Worm (Caenorhabditis elegans) whole organism, young adult: ENCODE results near the gene Y10G11A.1.

Experiments
- B0019.2 ChIP-seq: fragments of 200-800 bp; sonication (Bioruptor generic); conservative IDR thresholded peaks from 2 replicates; pipeline ENCODE4 v1.3.6; 2022; ENCODE audit warnings: missing genetic modification reagents, missing genetic modification characterization, missing compliant biosample characterization
- B0035.1 ChIP-seq: sonication (generic microtip); optimal IDR thresholded peaks from 2 replicates; lab custom pipeline; 2016; ENCODE audit warnings: missing genetic modification characterization, mild to moderate bottlenecking, missing compliant biosample characterization, missing genotype, missing genetic modification reagents
- D2030.7 ChIP-seq: fragments of 200-800 bp; sonication (Bioruptor generic); IDR thresholded peaks from 2 replicates; pipeline ENCODE4 v1.3.6; 2022; ENCODE audit warnings: missing genetic modification reagents, missing genetic modification characterization, missing compliant biosample characterization
- F22D6.2 ChIP-seq: sonication (generic microtip); optimal IDR thresholded peaks from 2 replicates; lab custom pipeline; 2016; ENCODE audit warnings: mild to moderate bottlenecking, missing genetic modification characterization, missing compliant biosample characterization
- F49E8.2 ChIP-seq: sonication (generic microtip); optimal IDR thresholded peaks from 3 replicates; lab custom pipeline; 2017; ENCODE audit warnings: missing genetic modification characterization, mild to moderate bottlenecking, missing compliant biosample characterization, antibody characterized with exemption, moderate library complexity; ENCODE audit not compliant: insufficient read depth
- F57A8.1 ChIP-seq: fragments of 200-800 bp; sonication (Bioruptor generic); optimal IDR thresholded peaks from 2 replicates; lab custom pipeline; 2018; ENCODE audit warnings: mild to moderate bottlenecking, missing genetic modification characterization, moderate library complexity, missing compliant biosample characterization
- K12H6.12 ChIP-seq: fragments of 200-800 bp; sonication (Bioruptor generic); optimal IDR thresholded peaks from 2 replicates; lab custom pipeline; 2018; ENCODE audit warnings: mild to moderate bottlenecking, missing genetic modification characterization, missing compliant biosample characterization
- T07F8.4 ChIP-seq: sonication (generic microtip); optimal IDR thresholded peaks from 2 replicates; lab custom pipeline; 2016; ENCODE audit warnings: mild to moderate bottlenecking, missing genetic modification characterization, moderate library complexity, missing compliant biosample characterization
- Y56A3A.18 ChIP-seq: fragments of 200-800 bp; sonication (Bioruptor generic); IDR thresholded peaks from 2 replicates; pipeline ENCODE4 v1.3.6; 2022; ENCODE audit warnings: missing genetic modification reagents, missing genetic modification characterization, missing compliant biosample characterization
- Y79H2A.3 ChIP-seq: fragments of 200-800 bp; sonication (Bioruptor generic); conservative IDR thresholded peaks from 2 replicates; pipeline ENCODE4 v1.3.6; 2022; ENCODE audit warnings: missing genetic modification reagents, missing genetic modification characterization, missing compliant biosample characterization
- Y95B8A.8 ChIP-seq: fragments of 200-800 bp; sonication (Bioruptor generic); IDR thresholded peaks from 2 replicates; pipeline ENCODE4 v1.3.6; 2022; ENCODE audit warnings: missing genetic modification reagents, missing genetic modification characterization, missing compliant biosample characterization
- ZK185.1 ChIP-seq: sonication (generic microtip); optimal IDR thresholded peaks from 2 replicates; lab custom pipeline; 2016; ENCODE audit warnings: mild to moderate bottlenecking, missing genetic modification characterization, missing compliant biosample characterization; ENCODE audit not compliant: poor library complexity, severe bottlenecking
- aptf-3 ChIP-seq: fragments of 200-800 bp; sonication (Bioruptor generic); IDR thresholded peaks from 2 replicates; pipeline ENCODE4 v1.3.6; 2022; ENCODE audit warnings: missing genetic modification characterization, missing compliant biosample characterization
- atf-7 ChIP-seq: sonication (generic microtip); optimal IDR thresholded peaks from 2 replicates; lab custom pipeline; 2017; ENCODE audit warnings: mild to moderate bottlenecking, missing genetic modification characterization, missing compliant biosample characterization
- ceh-40 ChIP-seq: fragments of 200-800 bp; sonication (Bioruptor generic); IDR thresholded peaks from 2 replicates; pipeline ENCODE4 v1.3.6; 2022; ENCODE audit warnings: missing genetic modification characterization, missing compliant biosample characterization
- ceh-58 ChIP-seq: fragments of 200-800 bp; sonication (Bioruptor generic); IDR thresholded peaks from 2 replicates; pipeline ENCODE4 v1.3.6; 2022; ENCODE audit warnings: missing genetic modification characterization, missing compliant biosample characterization
- dpff-1 ChIP-seq: sonication (generic microtip); optimal IDR thresholded peaks from 2 replicates; lab custom pipeline; 2017; ENCODE audit warnings: mild to moderate bottlenecking, missing genetic modification characterization, missing compliant biosample characterization
- dpl-1 ChIP-seq: fragments of 150-350 bp; optimal IDR thresholded peaks from 2 replicates; lab custom pipeline; 2014; ENCODE audit warnings: missing biosample characterization, missing genetic modification reagents, missing genetic modification characterization
- egrh-3 ChIP-seq: fragments of 200-800 bp; sonication (Bioruptor generic); IDR thresholded peaks from 2 replicates; pipeline ENCODE4 v1.3.6; 2022; ENCODE audit warnings: missing genetic modification reagents, missing genetic modification characterization, missing compliant biosample characterization
- hlh-12 ChIP-seq: sonication (generic microtip); optimal IDR thresholded peaks from 2 replicates; lab custom pipeline; 2016; ENCODE audit warnings: missing genetic modification characterization, missing compliant biosample characterization
- hlh-26 ChIP-seq: fragments of 200-800 bp; sonication (Bioruptor generic); conservative IDR thresholded peaks from 2 replicates; pipeline ENCODE4 v1.3.6; 2022; ENCODE audit warnings: missing genetic modification reagents, missing genetic modification characterization, missing compliant biosample characterization
- hmg-1.2 ChIP-seq: fragments of 200-800 bp; sonication (Bioruptor generic); IDR thresholded peaks from 2 replicates; pipeline ENCODE4 v1.3.6; 2022; ENCODE audit warnings: missing genetic modification reagents, missing genetic modification characterization, missing compliant biosample characterization
- hsf-1 ChIP-seq: fragments of 200-800 bp; sonication (Bioruptor generic); IDR thresholded peaks from 2 replicates; pipeline ENCODE4 v1.3.6; 2022; ENCODE audit warnings: missing genetic modification reagents, missing genetic modification characterization, missing compliant biosample characterization
- let-526 ChIP-seq: fragments of 200-800 bp; sonication (Bioruptor generic); IDR thresholded peaks from 2 replicates; pipeline ENCODE4 v1.3.6; 2022; ENCODE audit warnings: missing genetic modification reagents, missing genetic modification characterization, missing compliant biosample characterization
- let-607 ChIP-seq, 2 experiments: fragments of 200-800 bp in 1 of 2; sonication (Bioruptor generic) in 1 of 2; sonication (generic microtip) in 1 of 2; optimal IDR thresholded peaks; 2 replicates each; lab custom pipeline; 2016 to 2018; ENCODE audit warnings: mild to moderate bottlenecking in 2 of 2, missing compliant biosample characterization in 2 of 2, missing genetic modification characterization in 2 of 2, moderate library complexity in 2 of 2, missing genotype in 1 of 2
- lin-26 ChIP-seq: fragments of 200-800 bp; sonication (Bioruptor generic); IDR thresholded peaks from 2 replicates; pipeline ENCODE4 v1.3.6; 2022; ENCODE audit warnings: missing genetic modification reagents, missing genetic modification characterization, missing compliant biosample characterization
- lin-35 ChIP-seq, 3 experiments: fragments of 150-350 bp in 2 of 3; sonication (generic microtip) in 1 of 3; optimal IDR thresholded peaks; 2 replicates each; lab custom pipeline; 2014 to 2018; ENCODE audit warnings: missing biosample characterization in 3 of 3, missing genetic modification characterization in 3 of 3, missing genetic modification reagents in 3 of 3
- lsl-1 ChIP-seq: fragments of 200-800 bp; sonication (Bioruptor generic); optimal IDR thresholded peaks from 2 replicates; lab custom pipeline; 2018; ENCODE audit warnings: mild to moderate bottlenecking, missing genetic modification characterization, moderate library complexity, missing compliant biosample characterization
- lsy-27 ChIP-seq: sonication (generic microtip); optimal IDR thresholded peaks from 2 replicates; lab custom pipeline; 2017; ENCODE audit warnings: missing genetic modification characterization, mild to moderate bottlenecking, missing compliant biosample characterization, antibody characterized with exemption, missing genotype, borderline replicate concordance; ENCODE audit not compliant: insufficient read depth
- mes-4 ChIP-seq: sonication (generic microtip); optimal IDR thresholded peaks from 2 replicates; lab custom pipeline; 2016; ENCODE audit warnings: missing genotype, missing genetic modification characterization, missing compliant biosample characterization
- nfya-2 ChIP-seq: fragments of 200-800 bp; sonication (Bioruptor generic); IDR thresholded peaks from 2 replicates; pipeline ENCODE4 v1.3.6; 2022; ENCODE audit warnings: missing genetic modification reagents, missing genetic modification characterization, missing compliant biosample characterization
- nhr-120 ChIP-seq: fragments of 200-800 bp; sonication (Bioruptor generic); IDR thresholded peaks from 2 replicates; pipeline ENCODE4 v1.3.6; 2022; ENCODE audit warnings: missing genetic modification characterization, missing compliant biosample characterization
- nhr-179 ChIP-seq: sonication (generic microtip); optimal IDR thresholded peaks from 2 replicates; lab custom pipeline; 2016; ENCODE audit warnings: mild to moderate bottlenecking, missing genetic modification characterization, missing compliant biosample characterization
- nhr-90 ChIP-seq: sonication (generic microtip); optimal IDR thresholded peaks from 2 replicates; lab custom pipeline; 2016; ENCODE audit warnings: missing genotype, mild to moderate bottlenecking, missing genetic modification characterization, missing compliant biosample characterization
- pbrm-1 ChIP-seq: fragments of 200-800 bp; sonication (Bioruptor generic); IDR thresholded peaks from 2 replicates; pipeline ENCODE4 v1.3.6; 2022; ENCODE audit warnings: missing genetic modification reagents, missing genetic modification characterization, missing compliant biosample characterization
- snpc-1.1 ChIP-seq: sonication (generic microtip); optimal IDR thresholded peaks from 2 replicates; lab custom pipeline; 2017; ENCODE audit warnings: missing genetic modification characterization, mild to moderate bottlenecking, missing compliant biosample characterization, antibody characterized with exemption, moderate library complexity, missing genotype, missing genetic modification reagents; ENCODE audit not compliant: insufficient read depth
- snpc-4 ChIP-seq, 5 experiments: fragments of 150-350 bp in 1 of 5; sonication (generic microtip) in 4 of 5; optimal IDR thresholded peaks; 2 replicates each; lab custom pipeline; 2014 to 2018; ENCODE audit warnings: missing genetic modification characterization in 5 of 5, missing biosample characterization in 3 of 5, antibody characterized with exemption in 2 of 5, mild to moderate bottlenecking in 2 of 5, missing compliant biosample characterization in 2 of 5, missing genotype in 2 of 5, moderate library complexity in 2 of 5, missing genetic modification reagents in 1 of 5
- somi-1 ChIP-seq: fragments of 200-800 bp; sonication (Bioruptor generic); optimal IDR thresholded peaks from 2 replicates; lab custom pipeline; 2018; ENCODE audit warnings: mild to moderate bottlenecking, missing genetic modification characterization, missing compliant biosample characterization
- sptf-2 ChIP-seq: fragments of 200-800 bp; sonication (Bioruptor generic); optimal IDR thresholded peaks from 2 replicates; lab custom pipeline; 2018; ENCODE audit warnings: mild to moderate bottlenecking, missing genetic modification characterization, missing compliant biosample characterization
- tbp1 ChIP-seq: fragments of 200-800 bp; sonication (Bioruptor generic); optimal IDR thresholded peaks from 2 replicates; lab custom pipeline; 2018; ENCODE audit warnings: mild to moderate bottlenecking, missing genetic modification characterization, missing compliant biosample characterization
- tlf-1 ChIP-seq: fragments of 200-800 bp; sonication (Bioruptor generic); optimal IDR thresholded peaks from 2 replicates; lab custom pipeline; 2018; ENCODE audit warnings: mild to moderate bottlenecking, missing genetic modification characterization, missing compliant biosample characterization
- ztf-18 ChIP-seq: sonication (generic microtip); optimal IDR thresholded peaks from 2 replicates; lab custom pipeline; 2016; ENCODE audit warnings: missing genotype, mild to moderate bottlenecking, missing genetic modification characterization, missing compliant biosample characterization

Y10G11A.1 gene

DNA sequence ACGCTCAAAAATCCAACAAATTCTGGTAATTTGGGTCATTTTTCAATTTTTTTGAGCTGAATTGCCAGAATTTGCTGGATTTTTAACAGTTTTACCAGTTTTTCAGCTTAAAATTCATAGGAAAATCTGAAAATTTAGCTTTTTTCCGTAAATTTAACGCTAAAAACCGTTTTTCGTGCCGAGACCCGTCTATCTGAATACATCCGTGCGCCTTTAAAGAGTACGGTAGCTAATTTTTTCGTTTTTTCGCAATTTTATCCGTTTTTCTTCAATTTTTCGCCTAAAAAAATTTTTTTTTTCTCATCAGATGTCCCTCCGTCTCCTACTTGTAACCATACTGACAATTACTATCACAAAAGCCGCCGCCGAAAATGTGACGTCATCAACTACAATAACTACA is 12.7 kb upstream of the Y10G11A.1 start, which contains the start of gene Y65A5A.2 (continued):
- TF ChIP-seq Y95B8A.8 (GFP tag; lab: Robert Waterston, UW) (no peak), T07F8.4 (no peak), lin-26 (GFP tag; lab: Robert Waterston, UW) (no peak), lsy-27 (tag; lab: Kevin White, UChicago) (no peak), nhr-120 (GFP tag; lab: Robert Waterston, UW) (no peak), D2030.7 (GFP tag; lab: Robert Waterston, UW) (no peak), sptf-2 (GFP tag; lab: Kevin White, UChicago) (no peak), F57A8.1 (GFP tag; lab: Kevin White, UChicago) (no peak), let-607 (tag; optimal IDR thresholded peaks at IDR 0.05; lab: Kevin White, UChicago) (no peak), F49E8.2 (tag; lab: Kevin White, UChicago) (no peak)

- TF ChIP-seq ceh-40 (GFP tag; lab: Robert Waterston, UW) (0 out of 2 replicates have a peak, but pooled peaks have one; percentile 20), tbp1 (GFP tag; lab: Kevin White, UChicago) (peak; percentile 76), lsl-1 (peak; percentile 50), ZK185.1 (tag; lab: Kevin White, UChicago) (no peak), dpff-1 (tag; lab: Kevin White, UChicago) (no peak), somi-1 (GFP tag; lab: Kevin White, UChicago) (peak; percentile 41), nhr-179 (no peak), pbrm-1 (GFP tag; lab: Robert Waterston, UW) (peak; percentile 56; the same call in 1 of the 2 replicates), hlh-12 (tag; lab: Kevin White, UChicago) (no peak), lsy-27 (tag; lab: Kevin White, UChicago) (no peak), snpc-1.1 (tag; lab: Kevin White, UChicago) (no peak), hmg-1.2 (GFP tag; lab: Robert Waterston, UW) (peak; percentile 50), ztf-18 (tag; lab: Kevin White, UChicago) (peak; percentile 70), B0019.2 (GFP tag; lab: Robert Waterston, UW) (peak; percentile 42; the same call in 1 of the 2 replicates), hlh-26 (no peak), hsf-1 (GFP tag; lab: Robert Waterston, UW) (peak; percentile 62; the same call in 1 of the 2 replicates), T07F8.4 (peak; percentile 31), lin-26 (GFP tag; lab: Robert Waterston, UW) (no peak), snpc-4 (GFP tag; optimal IDR thresholded peaks at IDR 0.05; lab: Kevin White, UChicago) (peak; percentile 80), snpc-4 (tag; optimal IDR thresholded peaks at IDR 0.05; lab: Kevin White, UChicago) (peak; percentile 15 to 94 (median 72)), egrh-3 (GFP tag; lab: Robert Waterston, UW) (peak; percentile 22; the same call in 1 of the 2 replicates), mes-4 (no peak), F22D6.2 (tag; lab: Kevin White, UChicago) (peak; percentile 62), K12H6.12 (tag; lab: Kevin White, UChicago) (peak; percentile 48), nfya-2 (no peak), B0035.1 (tag; lab: Kevin White, UChicago) (peak; percentile 29), atf-7 (tag; lab: Kevin White, UChicago) (peak; percentile 38), dpl-1 (GFP tag; lab: Kevin White, UChicago) (peak; percentile 75), tlf-1 (GFP tag; lab: Kevin White, UChicago) (peak; percentile 68), Y56A3A.18 (GFP tag; lab: Robert Waterston, UW) (0 out of 2 replicates have a peak, but pooled peaks have one; percentile 20), nhr-90 (tag; lab: Kevin White, UChicago) (no peak), ceh-58 (GFP tag; lab: Robert Waterston, UW) (no peak), let-526 (GFP tag; lab: Robert Waterston, UW) (peak; percentile 82), aptf-3 (GFP tag; lab: Robert Waterston, UW) (peak; percentile 61; the same call in 1 of the 2 replicates), lin-35 (GFP tag; optimal IDR thresholded peaks at IDR 0.05; lab: Kevin White, UChicago) (peak in 2 of 3 experiments; percentile 31 to 87), Y79H2A.3 (peak; percentile 84)
These were observed 9.1 kb upstream of the Y10G11A.1 start for ce11 chrIV:16415100-16415973.
